Worm (Caenorhabditis elegans) whole organism, early embryonic: ENCODE results near the gene wht-5.

Experiments used
- B0310.2 ChIP-seq: sonication (generic microtip); optimal IDR thresholded peaks from 2 replicates; lab custom pipeline; 2016; ENCODE audit warnings: mild to moderate bottlenecking, missing genetic modification characterization, missing compliant biosample characterization
- F13C5.2 ChIP-seq: sonication (generic microtip); optimal IDR thresholded peaks from 2 replicates; lab custom pipeline; 2017; ENCODE audit warnings: mild to moderate bottlenecking, missing genetic modification characterization, inconsistent platforms, missing compliant biosample characterization
- aly-1 ChIP-seq: sonication (generic microtip); optimal IDR thresholded peaks from 2 replicates; lab custom pipeline; 2016; ENCODE audit warnings: missing genetic modification characterization, missing compliant biosample characterization
- ama-1 ChIP-seq: fragments of 150-350 bp; optimal IDR thresholded peaks from 2 replicates; lab custom pipeline; 2014
- ceh-13 ChIP-seq: fragments of 200-800 bp; sonication (Bioruptor generic); optimal IDR thresholded peaks from 2 replicates; lab custom pipeline; 2018; ENCODE audit warnings: mild to moderate bottlenecking, missing genetic modification characterization, missing compliant biosample characterization
- ets-7 ChIP-seq: sonication (generic microtip); optimal IDR thresholded peaks from 2 replicates; lab custom pipeline; 2016; ENCODE audit warnings: missing genotype, missing genetic modification characterization, missing compliant biosample characterization
- flt-1 ChIP-seq: fragments of 200-800 bp; sonication (Bioruptor generic); IDR thresholded peaks from 2 replicates; pipeline ENCODE4 v1.3.6; 2022; ENCODE audit warnings: missing genetic modification characterization, missing compliant biosample characterization
- hmg-4 ChIP-seq: fragments of 200-800 bp; sonication (Bioruptor generic); optimal IDR thresholded peaks from 2 replicates; lab custom pipeline; 2018; ENCODE audit warnings: mild to moderate bottlenecking, missing genetic modification characterization, missing compliant biosample characterization
- hnd-1 ChIP-seq: sonication (generic microtip); optimal IDR thresholded peaks from 2 replicates; lab custom pipeline; 2016; ENCODE audit warnings: missing genetic modification characterization, missing compliant biosample characterization
- pes-1 ChIP-seq: fragments of 200-800 bp; sonication (Bioruptor generic); IDR thresholded peaks from 2 replicates; pipeline ENCODE4 v1.3.6; 2022; ENCODE audit warnings: missing genetic modification reagents, missing genetic modification characterization, missing compliant biosample characterization
- tbx-11 ChIP-seq: fragments of 200-800 bp; sonication (Bioruptor generic); IDR thresholded peaks from 2 replicates; pipeline ENCODE4 v1.3.6; 2022; ENCODE audit warnings: missing genetic modification characterization, missing compliant biosample characterization
- tbx-37 ChIP-seq: fragments of 200-800 bp; sonication (Bioruptor generic); conservative IDR thresholded peaks from 2 replicates; pipeline ENCODE4 v1.3.6; 2022; ENCODE audit warnings: missing genetic modification reagents, missing genetic modification characterization, missing compliant biosample characterization

DNA sequence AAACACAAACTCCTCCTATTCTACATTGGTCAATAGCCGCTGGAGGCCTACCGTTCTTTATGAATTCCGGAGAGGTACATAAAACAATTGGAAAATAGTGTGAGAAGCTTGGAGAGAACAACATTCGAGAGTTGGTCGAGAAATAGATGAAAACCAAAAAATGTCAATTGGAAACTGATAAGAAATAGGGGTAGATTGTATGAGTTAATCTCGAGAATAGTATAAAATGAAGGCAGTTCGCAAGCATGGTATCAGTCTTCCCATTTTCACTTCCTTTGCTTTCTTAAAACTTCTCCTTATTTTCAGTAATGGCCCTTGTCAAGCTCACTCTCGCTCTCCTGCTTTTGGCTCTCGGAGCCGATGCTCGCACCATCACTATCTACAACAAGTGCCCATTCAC lies 45.5 kb downstream of the wht-5 start, which contains the start of gene thn-2:
- TF ChIP-seq tbx-11 = no peak
- TF ChIP-seq F13C5.2 = no peak
- no peak for TF ChIP-seq pes-1
- TF ChIP-seq B0310.2 = no peak
- no peak for TF ChIP-seq ets-7 (tag; lab: Kevin White, UChicago)
- TF ChIP-seq hnd-1 (tag; lab: Kevin White, UChicago) = no peak
- TF ChIP-seq aly-1 (tag; lab: Kevin White, UChicago) = no peak
- no peak for TF ChIP-seq ceh-13 (GFP tag; lab: Kevin White, UChicago)
- TF ChIP-seq flt-1 (GFP tag; lab: Robert Waterston, UW) = no peak
- TF ChIP-seq hmg-4 (GFP tag; lab: Kevin White, UChicago) = no peak
- no peak for TF ChIP-seq tbx-37 (GFP tag; lab: Robert Waterston, UW)
- no peak for TF ChIP-seq ama-1 (lab: Kevin White, UChicago)
